Worm (Caenorhabditis elegans) whole organism, late embryonic: ENCODE results near the gene mrp-4.

ENCODE experiments used
- C08G9.2 ChIP-seq: sonication (generic microtip); optimal IDR thresholded peaks from 2 replicates; lab custom pipeline; 2016; ENCODE audit warnings: mild to moderate bottlenecking, missing genetic modification characterization, moderate library complexity, missing compliant biosample characterization
- C38D4.7 ChIP-seq: fragments of 200-800 bp; sonication (Bioruptor generic); optimal IDR thresholded peaks from 2 replicates; lab custom pipeline; 2018; ENCODE audit warnings: mild to moderate bottlenecking, missing genetic modification characterization, moderate library complexity, missing compliant biosample characterization
- F13H6.1 ChIP-seq: sonication (generic microtip); optimal IDR thresholded peaks from 2 replicates; lab custom pipeline; 2016; ENCODE audit warnings: missing genetic modification characterization, missing compliant biosample characterization
- K02D7.2 ChIP-seq: sonication (generic microtip); optimal IDR thresholded peaks from 2 replicates; lab custom pipeline; 2017; ENCODE audit warnings: mild to moderate bottlenecking, missing genetic modification characterization, missing compliant biosample characterization
- T23F11.4 ChIP-seq: fragments of 200-800 bp; sonication (Bioruptor generic); optimal IDR thresholded peaks from 2 replicates; lab custom pipeline; 2018; ENCODE audit warnings: mild to moderate bottlenecking, missing genetic modification characterization, missing compliant biosample characterization
- Y22D7AL.16 ChIP-seq: sonication (generic microtip); optimal IDR thresholded peaks from 2 replicates; lab custom pipeline; 2016; ENCODE audit warnings: missing genetic modification characterization, missing compliant biosample characterization
- ahr-1 ChIP-seq: sonication (generic microtip); optimal IDR thresholded peaks from 2 replicates; lab custom pipeline; 2016; ENCODE audit warnings: missing genetic modification characterization, missing compliant biosample characterization
- ceh-14 ChIP-seq: sonication (generic microtip); optimal IDR thresholded peaks from 2 replicates; lab custom pipeline; 2016; ENCODE audit warnings: missing genotype, missing genetic modification characterization, missing compliant biosample characterization
- ceh-18 ChIP-seq: sonication (generic microtip); optimal IDR thresholded peaks from 2 replicates; lab custom pipeline; 2016; ENCODE audit warnings: missing genetic modification characterization, missing compliant biosample characterization
- ceh-30 ChIP-seq: fragments of 150-350 bp; optimal IDR thresholded peaks from 2 replicates; lab custom pipeline; 2014; ENCODE audit warnings: missing biosample characterization, missing genetic modification characterization
- ceh-31 ChIP-seq: sonication (generic microtip); optimal IDR thresholded peaks from 2 replicates; lab custom pipeline; 2016; ENCODE audit warnings: missing genetic modification characterization, missing compliant biosample characterization
- ceh-34 ChIP-seq: sonication (generic microtip); optimal IDR thresholded peaks from 2 replicates; lab custom pipeline; 2016; ENCODE audit warnings: mild to moderate bottlenecking, missing genetic modification characterization, missing compliant biosample characterization
- ceh-45 ChIP-seq: fragments of 200-800 bp; sonication (Bioruptor generic); IDR thresholded peaks from 2 replicates; pipeline ENCODE4 v1.3.6; 2022; ENCODE audit warnings: missing genetic modification reagents, missing genetic modification characterization, missing compliant biosample characterization
- ceh-6 ChIP-seq: fragments of 200-800 bp; sonication (Bioruptor generic); optimal IDR thresholded peaks from 2 replicates; lab custom pipeline; 2018; ENCODE audit warnings: mild to moderate bottlenecking, missing genetic modification characterization, missing compliant biosample characterization
- ceh-9 ChIP-seq: sonication (generic microtip); optimal IDR thresholded peaks from 2 replicates; lab custom pipeline; 2016; ENCODE audit warnings: mild to moderate bottlenecking, missing genetic modification characterization, inconsistent platforms, missing compliant biosample characterization
- elt-4 ChIP-seq: sonication (generic microtip); optimal IDR thresholded peaks from 2 replicates; lab custom pipeline; 2016; ENCODE audit warnings: missing genetic modification characterization, missing compliant biosample characterization
- ets-4 ChIP-seq: sonication (generic microtip); optimal IDR thresholded peaks from 2 replicates; lab custom pipeline; 2016; ENCODE audit warnings: missing genetic modification characterization, missing compliant biosample characterization
- fax-1 ChIP-seq: sonication (generic microtip); optimal IDR thresholded peaks from 2 replicates; lab custom pipeline; 2016; ENCODE audit warnings: missing genotype, missing genetic modification characterization, missing compliant biosample characterization
- hlh-13 ChIP-seq: fragments of 200-800 bp; sonication (Bioruptor generic); optimal IDR thresholded peaks from 2 replicates; lab custom pipeline; 2018; ENCODE audit warnings: mild to moderate bottlenecking, missing genetic modification characterization, missing compliant biosample characterization
- hlh-6 ChIP-seq: sonication (generic microtip); optimal IDR thresholded peaks from 2 replicates; lab custom pipeline; 2016; ENCODE audit warnings: missing genotype, missing genetic modification characterization, missing compliant biosample characterization
- lim-6 ChIP-seq: sonication (generic microtip); optimal IDR thresholded peaks from 2 replicates; lab custom pipeline; 2016; ENCODE audit warnings: missing genetic modification characterization, missing compliant biosample characterization
- mec-3 ChIP-seq: sonication (generic microtip); optimal IDR thresholded peaks from 2 replicates; lab custom pipeline; 2016; ENCODE audit warnings: borderline replicate concordance, missing genetic modification characterization, missing compliant biosample characterization
- nhr-232 ChIP-seq: sonication (generic microtip); optimal IDR thresholded peaks from 2 replicates; lab custom pipeline; 2016; ENCODE audit warnings: missing genetic modification characterization, missing compliant biosample characterization
- pag-3 ChIP-seq: sonication (generic microtip); optimal IDR thresholded peaks from 2 replicates; lab custom pipeline; 2016; ENCODE audit warnings: missing compliant biosample characterization, missing genetic modification characterization, borderline replicate concordance
- pha-4 ChIP-seq: fragments of 150-350 bp; optimal IDR thresholded peaks from 2 replicates; lab custom pipeline; 2018; ENCODE audit warnings: missing biosample characterization, missing genetic modification reagents, missing genetic modification characterization
- pros-1 ChIP-seq: fragments of 150-350 bp; optimal IDR thresholded peaks from 2 replicates; lab custom pipeline; 2014; ENCODE audit warnings: missing biosample characterization, missing genetic modification reagents, missing genetic modification characterization
- rnt-1 ChIP-seq: sonication (generic microtip); optimal IDR thresholded peaks from 2 replicates; lab custom pipeline; 2016; ENCODE audit warnings: missing genetic modification characterization, missing compliant biosample characterization
- sdc-2 ChIP-seq: sonication (generic microtip); optimal IDR thresholded peaks from 2 replicates; lab custom pipeline; 2016; ENCODE audit warnings: missing genotype, missing genetic modification characterization, missing compliant biosample characterization
- sox-2 ChIP-seq: fragments of 200-800 bp; sonication (Bioruptor generic); IDR thresholded peaks from 2 replicates; pipeline ENCODE4 v1.3.6; 2022; ENCODE audit warnings: missing genetic modification reagents, missing genetic modification characterization, missing compliant biosample characterization
- sox-4 ChIP-seq: sonication (generic microtip); optimal IDR thresholded peaks from 2 replicates; lab custom pipeline; 2017; ENCODE audit warnings: mild to moderate bottlenecking, missing genetic modification characterization, inconsistent platforms, missing compliant biosample characterization
- tbx-7 ChIP-seq: sonication (generic microtip); optimal IDR thresholded peaks from 2 replicates; lab custom pipeline; 2016; ENCODE audit warnings: missing genotype, missing genetic modification characterization, missing compliant biosample characterization
- unc-42 ChIP-seq: sonication (generic microtip); optimal IDR thresholded peaks from 2 replicates; lab custom pipeline; 2016; ENCODE audit warnings: missing genotype, missing genetic modification characterization, missing compliant biosample characterization
- unc-86 ChIP-seq: sonication (generic microtip); optimal IDR thresholded peaks from 2 replicates; lab custom pipeline; 2016; ENCODE audit warnings: missing genetic modification characterization, missing compliant biosample characterization
- zip-5 ChIP-seq: sonication (generic microtip); optimal IDR thresholded peaks from 2 replicates; lab custom pipeline; 2016; ENCODE audit warnings: missing genetic modification characterization, missing compliant biosample characterization
- ztf-16 ChIP-seq: sonication (generic microtip); optimal IDR thresholded peaks from 2 replicates; lab custom pipeline; 2017; ENCODE audit warnings: missing genetic modification characterization, missing compliant biosample characterization

The mrp-4 gene

DNA sequence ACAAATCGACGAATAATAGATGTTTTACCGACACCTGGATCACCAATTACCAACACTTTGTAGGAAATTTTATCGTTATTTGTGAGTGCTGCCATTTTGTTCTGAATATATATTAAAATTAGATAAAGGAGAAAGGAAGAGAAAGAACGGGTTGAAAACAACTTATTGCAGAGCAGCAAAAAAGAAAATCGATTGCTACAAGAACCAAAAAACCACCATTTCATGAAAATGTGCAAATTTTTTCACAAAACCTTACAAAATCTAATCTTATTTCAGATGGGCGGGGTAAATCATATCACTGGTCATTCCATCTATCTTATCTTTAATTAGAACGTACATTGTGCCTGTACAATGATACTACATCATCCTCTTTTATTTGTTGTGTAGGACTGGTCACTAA, 2.0 kb upstream of the mrp-4 start, which contains the start of gene glo-1:
Gene glo-1, minus strand, starts transcription at position 101 of the 400 bp plus-strand sequence.
- TF ChIP-seq ceh-30 (tag; lab: Kevin White, UChicago), result no peak
- TF ChIP-seq ceh-34 (tag; lab: Kevin White, UChicago), result no peak
- no peak for TF ChIP-seq C08G9.2 (tag; lab: Kevin White, UChicago)
- TF ChIP-seq ceh-18 (tag; lab: Kevin White, UChicago), result no peak
- no peak for TF ChIP-seq pag-3 (tag; lab: Kevin White, UChicago)
- TF ChIP-seq elt-4 (tag; lab: Kevin White, UChicago), result no peak
- no peak for TF ChIP-seq ceh-9 (tag; lab: Kevin White, UChicago)
- TF ChIP-seq pha-4, result no peak
- TF ChIP-seq mec-3, result no peak
- TF ChIP-seq ceh-31 (tag; lab: Kevin White, UChicago), result no peak
- no peak for TF ChIP-seq ceh-6 (GFP tag; lab: Kevin White, UChicago)
- TF ChIP-seq nhr-232 (tag; lab: Kevin White, UChicago), result no peak
- TF ChIP-seq Y22D7AL.16 (tag; lab: Kevin White, UChicago), result no peak
- TF ChIP-seq rnt-1 (tag; lab: Kevin White, UChicago), result no peak
- no peak for TF ChIP-seq pros-1
- no peak for TF ChIP-seq sox-4 (tag; lab: Kevin White, UChicago)
- no peak for TF ChIP-seq hlh-13 (GFP tag; lab: Kevin White, UChicago)
- TF ChIP-seq ztf-16 (tag; lab: Kevin White, UChicago), result no peak
- TF ChIP-seq, all 69 proteins: peak for 0

DNA sequence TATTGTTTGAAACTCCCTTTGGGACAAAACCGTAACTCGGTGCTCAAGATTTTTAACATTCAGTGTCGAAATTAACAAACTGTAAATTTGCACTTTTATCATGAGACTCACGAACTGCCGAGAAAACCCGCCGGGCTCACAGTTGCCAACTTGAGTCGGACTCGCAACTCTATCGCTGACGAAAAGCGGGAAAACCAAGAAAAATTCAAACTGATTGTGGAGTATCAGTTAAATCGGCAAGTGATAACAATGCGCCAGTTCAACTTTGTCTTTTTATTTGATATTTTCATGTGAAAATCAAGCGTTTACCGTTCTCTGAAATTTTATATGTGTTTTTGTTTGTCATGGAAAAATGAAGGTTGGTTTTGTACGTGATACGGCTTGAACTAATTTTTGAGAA, 1.5 kb upstream of the mrp-4 start:
- TF ChIP-seq ztf-16 (tag; lab: Kevin White, UChicago) (no peak), zip-5 (tag; lab: Kevin White, UChicago) (no peak)
- TF ChIP-seq, all 69 proteins: peak for 0

DNA sequence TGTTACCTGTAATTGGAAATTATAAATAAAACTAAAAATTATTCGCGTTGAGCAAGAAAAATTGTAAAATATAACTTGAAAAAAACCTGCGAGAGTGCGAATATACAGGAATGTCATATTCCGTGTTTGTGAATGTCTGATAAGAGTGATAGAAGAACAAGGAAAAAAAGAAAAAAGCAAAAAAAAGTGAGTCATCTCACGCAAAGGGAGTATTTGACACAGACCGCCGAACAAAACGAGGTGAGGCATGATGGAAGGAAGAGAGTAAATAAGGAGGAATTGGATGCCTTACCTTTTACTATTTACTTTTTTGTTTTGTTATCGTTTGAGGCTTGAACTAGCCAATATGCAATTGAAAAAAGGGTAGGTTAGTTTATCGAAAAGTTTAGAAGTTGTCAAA, 8.2 kb downstream of the mrp-4 start, which contains the start of gene F21G4.1:
Gene F21G4.1, minus strand, starts transcription at position 6 of the 400 bp plus-strand sequence.
- no peak for TF ChIP-seq lim-6
- TF ChIP-seq unc-86 (tag; lab: Kevin White, UChicago), result no peak
- no peak for TF ChIP-seq zip-5 (tag; lab: Kevin White, UChicago)
- TF ChIP-seq C08G9.2 (tag; lab: Kevin White, UChicago), result no peak
- TF ChIP-seq tbx-7 (tag; lab: Kevin White, UChicago), result no peak
- TF ChIP-seq fax-1 (tag; lab: Kevin White, UChicago), result no peak
- no peak for TF ChIP-seq ets-4 (tag; lab: Kevin White, UChicago)
- no peak for TF ChIP-seq ceh-14
- no peak for TF ChIP-seq Y22D7AL.16 (tag; lab: Kevin White, UChicago)
- no peak for TF ChIP-seq ceh-6 (GFP tag; lab: Kevin White, UChicago)
- no peak for TF ChIP-seq ahr-1

DNA sequence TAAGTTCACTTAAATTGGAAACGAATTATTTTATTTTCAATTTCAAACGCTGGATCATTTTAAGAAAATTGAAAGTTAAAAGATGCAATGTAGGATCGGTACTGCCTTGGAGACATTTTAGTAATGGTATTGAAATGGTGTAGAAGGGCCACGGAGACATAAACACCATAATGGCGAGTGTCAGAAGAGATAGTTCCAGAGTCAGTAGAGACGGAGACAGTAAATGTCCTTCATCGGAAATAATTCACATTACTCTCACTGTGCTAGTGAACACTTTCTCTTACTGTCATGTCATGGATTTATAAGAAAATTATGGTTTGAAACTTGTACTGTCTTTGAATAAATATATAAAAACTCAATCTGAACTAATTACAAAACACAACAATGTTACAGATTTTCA, 9.0 kb downstream of the mrp-4 start:
- TF ChIP-seq hlh-6 (tag; lab: Kevin White, UChicago) (no peak), K02D7.2 (no peak), T23F11.4 (no peak), nhr-232 (tag; lab: Kevin White, UChicago) (no peak), mec-3 (no peak), sdc-2 (no peak), ztf-16 (tag; lab: Kevin White, UChicago) (no peak), tbx-7 (tag; lab: Kevin White, UChicago) (no peak), elt-4 (tag; lab: Kevin White, UChicago) (no peak), F13H6.1 (tag; lab: Kevin White, UChicago) (no peak), unc-42 (tag; lab: Kevin White, UChicago) (no peak), lim-6 (no peak), pros-1 (no peak), C38D4.7 (GFP tag; lab: Kevin White, UChicago) (no peak), ceh-45 (GFP tag; lab: Robert Waterston, UW) (no peak), sox-2 (GFP tag; lab: Robert Waterston, UW) (no peak)
